Fruit fly (Drosophila melanogaster): ENCODE measurements around the gene CG10183.

CG10183 gene

DNA sequence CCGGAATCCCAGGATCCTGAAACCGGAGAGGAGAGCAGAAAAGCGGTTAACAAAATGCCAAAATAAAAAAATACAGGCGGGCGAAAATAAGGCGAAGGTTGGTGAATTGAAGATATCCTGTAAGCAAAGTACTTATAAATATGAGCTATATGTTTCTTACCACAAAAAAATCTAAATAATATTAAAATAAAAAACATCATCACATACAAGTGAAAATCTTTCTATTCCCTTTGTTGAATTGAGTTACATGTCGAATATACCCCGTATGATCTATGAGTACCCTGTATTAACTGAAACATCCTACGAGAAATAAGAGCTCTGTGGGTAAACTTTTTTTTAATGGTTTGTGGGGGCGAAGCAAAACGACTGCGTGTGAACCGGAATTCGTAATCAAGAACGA, 13.3 kb upstream of the CG10183 start (continued):
- no peak for TF ChIP-seq stwl (tag; optimal IDR thresholded peaks at IDR 0.05)
- TF ChIP-seq CG4424 (GFP tag; optimal IDR thresholded peaks at IDR 0.05): no peak
- TF ChIP-seq CG12299 (tag; optimal IDR thresholded peaks at IDR 0.05): no peak
- no peak for TF ChIP-seq wor (GFP tag; IDR thresholded peaks at IDR 0.05)
- TF ChIP-seq Fer1 (GFP tag; optimal IDR thresholded peaks at IDR 0.05): peak; percentile 59
- TF ChIP-seq CG5953 (GFP tag; IDR thresholded peaks at IDR 0.05): no peak
- TF ChIP-seq Six4 (GFP tag; optimal IDR thresholded peaks at IDR 0.05): no peak
- no peak for TF ChIP-seq Xrp1 (GFP tag; IDR thresholded peaks at IDR 0.05)
- no peak for TF ChIP-seq Hey (tag; optimal IDR thresholded peaks at IDR 0.05)
- no peak for TF ChIP-seq CG12155 (GFP tag; optimal IDR thresholded peaks at IDR 0.05)
- TF ChIP-seq CG12659 (GFP tag; optimal IDR thresholded peaks at IDR 0.05): peak; percentile 4
- no peak for TF ChIP-seq gfzf (GFP tag; optimal IDR thresholded peaks at IDR 0.05)
- no peak for TF ChIP-seq tx (GFP tag; optimal IDR thresholded peaks at IDR 0.05)
- no peak for TF ChIP-seq CG17912 (GFP tag; optimal IDR thresholded peaks at IDR 0.05)
- TF ChIP-seq vnd (GFP tag; IDR thresholded peaks at IDR 0.05; ENCODE audit: partially characterized antibody): no peak
- no peak for TF ChIP-seq unpg (GFP tag; optimal IDR thresholded peaks at IDR 0.05)
- TF ChIP-seq nerfin-2 (GFP tag; IDR thresholded peaks at IDR 0.05; ENCODE audit: partially characterized antibody): no peak
- no peak for TF ChIP-seq Oli (tag; optimal IDR thresholded peaks at IDR 0.05)
- no peak for TF ChIP-seq ato (GFP tag; IDR thresholded peaks at IDR 0.05; ENCODE audit: partially characterized antibody)
- TF ChIP-seq br (optimal IDR thresholded peaks at IDR 0.05): no peak
- TF ChIP-seq Mrtf (GFP tag; IDR thresholded peaks at IDR 0.05): no peak
- TF ChIP-seq CG13624 (GFP tag; optimal IDR thresholded peaks at IDR 0.05): no peak
- TF ChIP-seq Rfx (GFP tag; IDR thresholded peaks at IDR 0.05): 0 out of 2 replicates have a peak, but pooled peaks have one; percentile 62
- no peak for TF ChIP-seq CG30431 (GFP tag; optimal IDR thresholded peaks at IDR 0.05)
- TF ChIP-seq CG17359 (tag; optimal IDR thresholded peaks at IDR 0.05): peak; percentile 13
- no peak for TF ChIP-seq CG32532 (GFP tag; IDR thresholded peaks at IDR 0.05)
- peak; percentile 30 for TF ChIP-seq CoRest (tag; optimal IDR thresholded peaks at IDR 0.05)
- TF ChIP-seq Lpt (GFP tag; optimal IDR thresholded peaks at IDR 0.05): no peak
- no peak for TF ChIP-seq Mes4 (GFP tag; optimal IDR thresholded peaks at IDR 0.05)
- TF ChIP-seq Opbp (GFP tag; IDR thresholded peaks at IDR 0.05; ENCODE audit: partially characterized antibody): no peak
- no peak for TF ChIP-seq CG16863 (GFP tag; optimal IDR thresholded peaks at IDR 0.05)
- TF ChIP-seq Myb (GFP tag; optimal IDR thresholded peaks at IDR 0.05): no peak
- TF ChIP-seq Dfd (GFP tag; optimal IDR thresholded peaks at IDR 0.05): no peak
- no peak for TF ChIP-seq Tbp (GFP tag; optimal IDR thresholded peaks at IDR 0.05)
- no peak for TF ChIP-seq knrl (GFP tag; IDR thresholded peaks at IDR 0.05; ENCODE audit: partially characterized antibody)
- TF ChIP-seq Xbp1 (GFP tag; optimal IDR thresholded peaks at IDR 0.05): no peak
- TF ChIP-seq CG6791 (GFP tag; IDR thresholded peaks at IDR 0.05; ENCODE audit: partially characterized antibody): no peak
- TF ChIP-seq sens-2 (GFP tag; IDR thresholded peaks at IDR 0.05): no peak
- TF ChIP-seq tin (GFP tag; optimal IDR thresholded peaks at IDR 0.05): no peak
- TF ChIP-seq Dip2 (GFP tag; IDR thresholded peaks at IDR 0.05): no peak
- TF ChIP-seq CG11093 (GFP tag; IDR thresholded peaks at IDR 0.05): no peak
- TF ChIP-seq nom (GFP tag; optimal IDR thresholded peaks at IDR 0.05): no peak
- no peak for TF ChIP-seq slp2 (GFP tag; optimal IDR thresholded peaks at IDR 0.05)
- TF ChIP-seq CG13296 (GFP tag; optimal IDR thresholded peaks at IDR 0.05): peak; percentile 24
- peak; percentile 60; the same call in 2 of the 3 replicates for TF ChIP-seq dysf (GFP tag; IDR thresholded peaks at IDR 0.05)
- peak; percentile 35 for TF ChIP-seq CG10147 (GFP tag; optimal IDR thresholded peaks at IDR 0.05)
- TF ChIP-seq CG11560 (tag; IDR thresholded peaks at IDR 0.05): 0 out of 3 replicates have a peak, but pooled peaks have one; percentile 31
- TF ChIP-seq Meics (GFP tag; optimal IDR thresholded peaks at IDR 0.05): peak; percentile 57
- no peak for TF ChIP-seq CG8765 (GFP tag; IDR thresholded peaks at IDR 0.05)
- TF ChIP-seq jing (GFP tag; optimal IDR thresholded peaks at IDR 0.05): no peak
- TF ChIP-seq Ssrp (tag; optimal IDR thresholded peaks at IDR 0.05): no peak
- no peak for TF ChIP-seq Trl (optimal IDR thresholded peaks at IDR 0.05)
- no peak for TF ChIP-seq Trl (GFP tag; optimal IDR thresholded peaks at IDR 0.05)

All from whole organism, embryonic.